Worm (Caenorhabditis elegans) whole organism, L4 larva: ENCODE measurements around the gene F49H12.4.
A peak's percentile ranks its signal among the peaks of the same experiment; 100 is the strongest.
"Not testable (repeated sequence)": the region's sequence is repeated elsewhere in the genome, so short reads cannot be mapped to it uniquely, and the experiment has no call there.

Experiments used
- F10B5.3 ChIP-seq: sonication (generic microtip); optimal IDR thresholded peaks from 2 replicates; lab custom pipeline; 2016; ENCODE audit warnings: mild to moderate bottlenecking, missing genetic modification characterization, missing compliant biosample characterization
- F26F4.8 ChIP-seq: fragments of 200-800 bp; sonication (Bioruptor generic); conservative IDR thresholded peaks from 2 replicates; pipeline ENCODE4 v1.3.6; 2022; ENCODE audit warnings: missing genetic modification characterization, missing compliant biosample characterization
- Y105C5A.15 ChIP-seq: fragments of 200-800 bp; sonication (Bioruptor generic); IDR thresholded peaks from 2 replicates; pipeline ENCODE4 v1.3.6; 2022; ENCODE audit warnings: missing genetic modification characterization, missing compliant biosample characterization
- Y48G9A.11 ChIP-seq: fragments of 200-800 bp; sonication (Bioruptor generic); IDR thresholded peaks from 2 replicates; pipeline ENCODE4 v1.3.6; 2022; ENCODE audit warnings: missing genetic modification reagents, missing genetic modification characterization, missing compliant biosample characterization
- Y75B8A.6 ChIP-seq: fragments of 200-800 bp; sonication (Bioruptor generic); IDR thresholded peaks from 2 replicates; pipeline ENCODE4 v1.3.6; 2022; ENCODE audit warnings: missing genetic modification reagents, missing genetic modification characterization, missing compliant biosample characterization
- aha-1 ChIP-seq: fragments of 150-350 bp; peaks from one replicate; lab custom pipeline; 2014; ENCODE audit warnings: missing biosample characterization, missing genetic modification characterization
- arid-1 ChIP-seq: fragments of 200-800 bp; sonication (Bioruptor generic); conservative IDR thresholded peaks from 2 replicates; pipeline ENCODE4 v1.3.6; 2022; ENCODE audit warnings: missing genetic modification reagents, missing genetic modification characterization, missing compliant biosample characterization
- ceh-20 ChIP-seq: fragments of 200-800 bp; sonication (Bioruptor generic); IDR thresholded peaks from 2 replicates; pipeline ENCODE4 v1.3.6; 2022; ENCODE audit warnings: missing genetic modification reagents, missing genetic modification characterization, missing compliant biosample characterization
- ceh-82 ChIP-seq: sonication (generic microtip); optimal IDR thresholded peaks from 2 replicates; lab custom pipeline; 2017; ENCODE audit warnings: missing biosample characterization, missing genetic modification characterization
- cey-2 ChIP-seq: sonication (generic microtip); optimal IDR thresholded peaks from 3 replicates; lab custom pipeline; 2017; ENCODE audit warnings: missing genetic modification characterization, mild to moderate bottlenecking, missing compliant biosample characterization, antibody characterized with exemption, borderline replicate concordance; ENCODE audit not compliant: insufficient read depth
- ctbp-1 ChIP-seq: fragments of 200-800 bp; sonication (Bioruptor generic); IDR thresholded peaks from 2 replicates; pipeline ENCODE4 v1.3.6; 2022; ENCODE audit warnings: missing genetic modification reagents, missing genetic modification characterization, missing compliant biosample characterization
- daf-16 ChIP-seq, 3 experiments: sonication (generic microtip); optimal IDR thresholded peaks; 2 replicates each; lab custom pipeline; 2016 to 2017; ENCODE audit warnings: missing genetic modification characterization in 3 of 3, missing genetic modification reagents in 3 of 3, mild to moderate bottlenecking in 2 of 3, missing compliant biosample characterization in 2 of 3, missing biosample characterization in 1 of 3, moderate library complexity in 1 of 3
- dmd-6 ChIP-seq: fragments of 200-800 bp; sonication (Bioruptor generic); IDR thresholded peaks from 2 replicates; pipeline ENCODE4 v1.3.6; 2022; ENCODE audit warnings: missing genetic modification reagents, missing genetic modification characterization, missing compliant biosample characterization
- dmd-9 ChIP-seq: fragments of 200-800 bp; sonication (Bioruptor generic); IDR thresholded peaks from 2 replicates; pipeline ENCODE4 v1.3.6; 2022; ENCODE audit warnings: missing genetic modification reagents, missing genetic modification characterization, missing compliant biosample characterization
- dve-1 ChIP-seq: sonication (generic microtip); optimal IDR thresholded peaks from 2 replicates; lab custom pipeline; 2017; ENCODE audit warnings: antibody characterized with exemption, mild to moderate bottlenecking, missing genetic modification characterization, missing compliant biosample characterization; ENCODE audit not compliant: insufficient read depth
- fkh-10 ChIP-seq: fragments of 150-350 bp; optimal IDR thresholded peaks from 2 replicates; lab custom pipeline; 2014; ENCODE audit warnings: missing biosample characterization, missing genetic modification reagents, missing genetic modification characterization
- hif-1 ChIP-seq, 2 experiments: sonication (generic microtip); optimal IDR thresholded peaks; 2 replicates each; lab custom pipeline; 2016 to 2017; ENCODE audit warnings: missing compliant biosample characterization in 2 of 2, missing genetic modification characterization in 2 of 2, missing genetic modification reagents in 2 of 2, missing genotype in 2 of 2, mild to moderate bottlenecking in 1 of 2
- lim-7 ChIP-seq: fragments of 200-800 bp; sonication (Bioruptor generic); IDR thresholded peaks from 2 replicates; pipeline ENCODE4 v1.3.6; 2022; ENCODE audit warnings: missing genetic modification characterization, missing compliant biosample characterization
- madf-5 ChIP-seq, 2 experiments: fragments of 200-800 bp; sonication (Bioruptor generic); IDR thresholded peaks; 2 replicates each; pipeline ENCODE4 v1.3.6; 2022; ENCODE audit warnings: missing compliant biosample characterization in 2 of 2, missing genetic modification characterization in 2 of 2
- mdt-29 ChIP-seq: fragments of 200-800 bp; sonication (Bioruptor generic); IDR thresholded peaks from 2 replicates; pipeline ENCODE4 v1.3.6; 2022; ENCODE audit warnings: missing genetic modification reagents, missing genetic modification characterization, missing compliant biosample characterization
- pha-4 ChIP-seq, 2 experiments: fragments of 150-350 bp in 1 of 2; fragments of 200-800 bp in 1 of 2; sonication (Bioruptor generic) in 1 of 2; IDR thresholded peaks in 1 of 2; optimal IDR thresholded peaks in 1 of 2; 2 replicates each; pipeline versions ENCODE4 v1.3.6 to Lab custom; 2014 to 2022; ENCODE audit warnings: missing genetic modification characterization in 2 of 2, missing genetic modification reagents in 2 of 2, missing biosample characterization in 1 of 2, missing compliant biosample characterization in 1 of 2
- php-3 ChIP-seq: fragments of 200-800 bp; sonication (Bioruptor generic); IDR thresholded peaks from 2 replicates; pipeline ENCODE4 v1.3.6; 2022; ENCODE audit warnings: missing genetic modification reagents, missing genetic modification characterization, missing compliant biosample characterization
- pqm-1 ChIP-seq: sonication (generic microtip); optimal IDR thresholded peaks from 2 replicates; lab custom pipeline; 2017; ENCODE audit warnings: missing biosample characterization, missing genetic modification characterization
- sdz-12 ChIP-seq: fragments of 200-800 bp; sonication (Bioruptor generic); optimal IDR thresholded peaks from 2 replicates; lab custom pipeline; 2018; ENCODE audit warnings: mild to moderate bottlenecking, missing genetic modification characterization, missing compliant biosample characterization
- set-16 ChIP-seq: fragments of 200-800 bp; sonication (Bioruptor generic); IDR thresholded peaks from 2 replicates; pipeline ENCODE4 v1.3.6; 2022; ENCODE audit warnings: missing genetic modification reagents, missing genetic modification characterization, missing compliant biosample characterization
- snpc-1.2 ChIP-seq: fragments of 200-800 bp; sonication (Bioruptor generic); IDR thresholded peaks from 2 replicates; pipeline ENCODE4 v1.3.6; 2022; ENCODE audit warnings: missing genetic modification reagents, missing genetic modification characterization, missing compliant biosample characterization
- snpc-4 ChIP-seq: fragments of 150-350 bp; optimal IDR thresholded peaks from 2 replicates; lab custom pipeline; 2014; ENCODE audit warnings: missing biosample characterization, missing genetic modification characterization
- spr-3 ChIP-seq: fragments of 200-800 bp; sonication (Bioruptor generic); optimal IDR thresholded peaks from 2 replicates; lab custom pipeline; 2018; ENCODE audit warnings: mild to moderate bottlenecking, missing genetic modification characterization, missing compliant biosample characterization
- unc-62 ChIP-seq, 3 experiments: fragments of 150-350 bp in 1 of 3; sonication (generic microtip); optimal IDR thresholded peaks in 2 of 3; peaks in 1 of 3; 1 replicate in 1 of 3; 2 replicates in 2 of 3; lab custom pipeline; 2014 to 2017; ENCODE audit warnings: missing biosample characterization in 3 of 3, missing genetic modification characterization in 3 of 3, missing genetic modification reagents in 3 of 3, missing genotype in 1 of 3
- vab-7 ChIP-seq: fragments of 200-800 bp; sonication (Bioruptor generic); IDR thresholded peaks from 2 replicates; pipeline ENCODE4 v1.3.6; 2022; ENCODE audit warnings: missing genetic modification reagents, missing genetic modification characterization, missing compliant biosample characterization
- zip-11 ChIP-seq: fragments of 200-800 bp; sonication (Bioruptor generic); IDR thresholded peaks from 2 replicates; pipeline ENCODE4 v1.3.6; 2022; ENCODE audit warnings: missing genetic modification characterization, missing compliant biosample characterization

F49H12.4 gene

ce11 chrX:2046124-2046722 lies 33.4 kb upstream of the F49H12.4 start, which contains the start of gene igcm-4:
igcm-4 (minus strand) TSS chrX:2046360.
- TF ChIP-seq ceh-20 (GFP tag; lab: Robert Waterston, UW), result peak; percentile 46; the same call in 1 of the 2 replicates
- no peak for TF ChIP-seq pqm-1 (tag; lab: Kevin White, UChicago)
- peak in 1 of 2 experiments; percentile 46 for TF ChIP-seq unc-62 (GFP tag; optimal IDR thresholded peaks at IDR 0.05 in 1 of 2; lab: Kevin White, UChicago)
- no peak for TF ChIP-seq unc-62 (tag; optimal IDR thresholded peaks at IDR 0.05; lab: Kevin White, UChicago)

ce11 chrX:2047208-2047946 lies 32.3 kb upstream of the F49H12.4 start:
- TF ChIP-seq cey-2 (no peak), unc-62 (GFP tag; optimal IDR thresholded peaks at IDR 0.05 in 1 of 2; lab: Kevin White, UChicago) (peak in 1 of 2 experiments; percentile 88), unc-62 (tag; optimal IDR thresholded peaks at IDR 0.05; lab: Kevin White, UChicago) (no peak), aha-1 (tag; lab: Kevin White, UChicago) (peak; percentile 53), spr-3 (GFP tag; lab: Kevin White, UChicago) (no peak)

ce11 chrX:2048865-2049405 lies 30.7 kb upstream of the F49H12.4 start:
- TF ChIP-seq ceh-82 (no peak), fkh-10 (GFP tag; lab: Kevin White, UChicago) (peak; percentile 28)

ce11 chrX:2050212-2050611 lies 29.4 kb upstream of the F49H12.4 start:
- TF ChIP-seq unc-62 (GFP tag; optimal IDR thresholded peaks at IDR 0.05 in 1 of 2; lab: Kevin White, UChicago), result peak in 1 of 2 experiments; percentile 96
- TF ChIP-seq unc-62 (tag; optimal IDR thresholded peaks at IDR 0.05; lab: Kevin White, UChicago), result no peak
- TF ChIP-seq F10B5.3 (tag; lab: Kevin White, UChicago), result no peak

ce11 chrX:2051602-2052001 lies 28.0 kb upstream of the F49H12.4 start, which contains the start of gene Y102A11A.1:
Y102A11A.1 (plus strand) TSS chrX:2051824.
- no peak for TF ChIP-seq sdz-12 (GFP tag; lab: Kevin White, UChicago)
- TF ChIP-seq daf-16 (GFP tag; optimal IDR thresholded peaks at IDR 0.05; lab: Kevin White, UChicago), result no peak
- TF ChIP-seq daf-16 (tag; optimal IDR thresholded peaks at IDR 0.05; lab: Kevin White, UChicago), result peak; percentile 56
- peak; percentile 16; the same call in 1 of the 2 replicates for TF ChIP-seq dmd-6 (GFP tag; lab: Robert Waterston, UW)
- TF ChIP-seq pqm-1 (tag; lab: Kevin White, UChicago), result peak; percentile 64
- peak; percentile 21 for TF ChIP-seq dve-1 (tag; lab: Kevin White, UChicago)
- TF ChIP-seq snpc-4 (tag; lab: Kevin White, UChicago), result no peak
- no peak for TF ChIP-seq php-3 (GFP tag; lab: Robert Waterston, UW)
- no peak for TF ChIP-seq hif-1 (tag; optimal IDR thresholded peaks at IDR 0.05; lab: Kevin White, UChicago)

ce11 chrX:2056875-2057274 lies 22.8 kb upstream of the F49H12.4 start:
- TF ChIP-seq set-16 (GFP tag; lab: Robert Waterston, UW), result 0 out of 2 replicates have a peak, but pooled peaks have one; percentile 7
- TF ChIP-seq, all 104 proteins: peak for 1; not testable (repeated sequence) for 103

ce11 chrX:2057828-2058418 lies 21.7 kb upstream of the F49H12.4 start:
- TF ChIP-seq mdt-29 (GFP tag; lab: Robert Waterston, UW), result peak; percentile 97
- TF ChIP-seq arid-1 (GFP tag; lab: Robert Waterston, UW), result peak; percentile 82
- TF ChIP-seq F26F4.8, result peak; percentile 79
- 0 out of 2 replicates have a peak, but pooled peaks have one; percentile 22 for TF ChIP-seq dmd-6 (GFP tag; lab: Robert Waterston, UW)
- peak; percentile 83; the same call in 1 of the 2 replicates for TF ChIP-seq Y75B8A.6
- TF ChIP-seq madf-5 (GFP tag; IDR thresholded peaks at IDR 0.05; lab: Robert Waterston, UW), result peak in 1 of 2 experiments; percentile 61; a peak in 1 of 4 replicates
- peak; percentile 71 for TF ChIP-seq vab-7 (GFP tag; lab: Robert Waterston, UW)
- TF ChIP-seq lim-7 (GFP tag; lab: Robert Waterston, UW), result peak; percentile 88
- peak; percentile 86 for TF ChIP-seq Y105C5A.15 (GFP tag; lab: Robert Waterston, UW)
- TF ChIP-seq dmd-9 (GFP tag; lab: Robert Waterston, UW), result 0 out of 2 replicates have a peak, but pooled peaks have one; percentile 13
- TF ChIP-seq snpc-1.2 (GFP tag; lab: Robert Waterston, UW), result peak; percentile 80
- peak; percentile 72 for TF ChIP-seq ctbp-1 (GFP tag; lab: Robert Waterston, UW)
- TF ChIP-seq zip-11, result 0 out of 2 replicates have a peak, but pooled peaks have one; percentile 14
- peak; percentile 49; the same call in 1 of the 2 replicates for TF ChIP-seq Y48G9A.11
- peak; percentile 84; the same call in 1 of the 2 replicates for TF ChIP-seq pha-4 (GFP tag; IDR thresholded peaks at IDR 0.05; lab: Robert Waterston, UW)
- not testable (repeated sequence) for TF ChIP-seq pha-4 (tag; optimal IDR thresholded peaks at IDR 0.05; lab: Kevin White, UChicago)
